Worm (Caenorhabditis elegans): ENCODE results near the gene cul-3.
"Not testable (repeated sequence)": the region's sequence is repeated elsewhere in the genome, so short reads cannot be mapped to it uniquely, and the experiment has no call there.

cul-3 gene

ce11 chrV:189436-189835, 12.2 kb downstream of the cul-3 start:
- TF ChIP-seq med-1 (GFP tag; optimal IDR thresholded peaks at IDR 0.05; ENCODE audit: insufficient read depth), result no peak
- no peak for TF ChIP-seq ref-1 (GFP tag; conservative IDR thresholded peaks at IDR 0.05)
- TF ChIP-seq T22C8.4 (GFP tag; IDR thresholded peaks at IDR 0.05), result no peak
- TF ChIP-seq ztf-29 (GFP tag; IDR thresholded peaks at IDR 0.05), result no peak
- no peak for TF ChIP-seq cog-1 (tag; optimal IDR thresholded peaks at IDR 0.05)

ce11 chrV:194760-195159, 17.5 kb downstream of the cul-3 start:
- no peak for TF ChIP-seq ref-1 (GFP tag; conservative IDR thresholded peaks at IDR 0.05)
- no peak for TF ChIP-seq T22C8.4 (GFP tag; IDR thresholded peaks at IDR 0.05)
- no peak for TF ChIP-seq klf-2 (GFP tag; conservative IDR thresholded peaks at IDR 0.05)
- TF ChIP-seq med-1 (GFP tag; optimal IDR thresholded peaks at IDR 0.05; ENCODE audit: insufficient read depth), result no peak
- TF ChIP-seq ztf-23 (GFP tag; IDR thresholded peaks at IDR 0.05), result no peak
- TF ChIP-seq cog-1 (tag; optimal IDR thresholded peaks at IDR 0.05), result no peak
- TF ChIP-seq flt-1 (GFP tag; IDR thresholded peaks at IDR 0.05), result no peak
- TF ChIP-seq tab-1 (GFP tag; IDR thresholded peaks at IDR 0.05), result no peak
- no peak for TF ChIP-seq ztf-29 (GFP tag; IDR thresholded peaks at IDR 0.05)

DNA sequence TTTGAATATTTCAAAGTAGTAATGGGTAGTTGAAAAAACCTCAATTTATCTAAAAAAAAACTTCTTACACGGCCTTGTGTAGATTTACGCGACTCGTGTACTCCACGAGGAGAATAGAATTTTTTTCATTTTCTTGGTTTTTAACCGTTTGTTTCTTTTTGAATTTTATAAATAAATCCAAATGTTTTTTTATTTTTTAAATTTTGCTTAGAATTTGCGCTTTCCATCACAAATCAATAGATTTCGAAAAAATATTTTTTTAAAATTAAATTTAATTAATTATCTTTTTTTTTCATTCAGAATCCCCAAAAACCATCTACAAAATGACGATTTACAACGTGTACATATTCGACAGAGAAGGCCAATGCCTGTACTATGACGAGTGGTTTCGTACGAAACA, 24.1 kb downstream of the cul-3 start, which contains the start of gene trpp-1:
trpp-1 (plus strand) TSS at position 301 of the 400 bp plus-strand sequence.
- TF ChIP-seq ztf-23 (GFP tag; IDR thresholded peaks at IDR 0.05) (no peak), cog-1 (tag; optimal IDR thresholded peaks at IDR 0.05) (no peak), flt-1 (GFP tag; IDR thresholded peaks at IDR 0.05) (no peak), ztf-29 (GFP tag; IDR thresholded peaks at IDR 0.05) (no peak), tab-1 (GFP tag; IDR thresholded peaks at IDR 0.05) (no peak), ref-1 (GFP tag; conservative IDR thresholded peaks at IDR 0.05) (no peak), med-1 (GFP tag; optimal IDR thresholded peaks at IDR 0.05; ENCODE audit: insufficient read depth) (no peak), T22C8.4 (GFP tag; IDR thresholded peaks at IDR 0.05) (no peak), klf-2 (GFP tag; conservative IDR thresholded peaks at IDR 0.05) (no peak)

- TF ChIP-seq tab-1 (GFP tag; IDR thresholded peaks at IDR 0.05) (no peak), ref-1 (GFP tag; conservative IDR thresholded peaks at IDR 0.05) (no peak), med-1 (GFP tag; optimal IDR thresholded peaks at IDR 0.05; ENCODE audit: insufficient read depth) (no peak), cog-1 (tag; optimal IDR thresholded peaks at IDR 0.05) (no peak), klf-2 (GFP tag; conservative IDR thresholded peaks at IDR 0.05) (no peak)
These were observed 26.7 kb downstream of the cul-3 start, which contains the start of gene lec-12 for ce11 chrV:203855-204432. Gene lec-12, plus strand, starts transcription at chrV:204382.

DNA sequence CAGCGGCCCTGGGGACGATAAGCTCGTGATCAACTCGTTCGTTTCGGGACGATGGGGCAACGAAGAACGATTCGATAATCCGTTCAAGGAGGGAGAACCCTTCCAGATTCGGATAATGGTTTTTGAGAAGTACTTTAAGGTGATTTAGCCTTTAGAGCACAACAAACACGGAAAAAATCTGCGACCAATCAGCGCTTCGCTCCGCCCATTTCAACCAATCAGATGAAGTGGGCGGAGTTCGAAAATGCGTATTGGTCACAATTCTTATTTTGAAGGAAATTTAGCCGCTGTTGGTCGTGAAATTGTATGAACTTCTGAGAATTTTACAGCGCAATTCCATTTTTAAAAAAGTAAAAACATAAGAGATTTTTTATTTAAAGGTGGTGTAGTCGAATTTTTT, 29.6 kb downstream of the cul-3 start:
- TF ChIP-seq ztf-29 (GFP tag; IDR thresholded peaks at IDR 0.05) (no peak), cog-1 (tag; optimal IDR thresholded peaks at IDR 0.05) (no peak), klf-2 (GFP tag; conservative IDR thresholded peaks at IDR 0.05) (no peak), med-1 (GFP tag; optimal IDR thresholded peaks at IDR 0.05; ENCODE audit: insufficient read depth) (no peak), T22C8.4 (GFP tag; IDR thresholded peaks at IDR 0.05) (no peak), tab-1 (GFP tag; IDR thresholded peaks at IDR 0.05) (no peak), flt-1 (GFP tag; IDR thresholded peaks at IDR 0.05) (no peak), ztf-23 (GFP tag; IDR thresholded peaks at IDR 0.05) (no peak), ref-1 (GFP tag; conservative IDR thresholded peaks at IDR 0.05) (no peak)

DNA sequence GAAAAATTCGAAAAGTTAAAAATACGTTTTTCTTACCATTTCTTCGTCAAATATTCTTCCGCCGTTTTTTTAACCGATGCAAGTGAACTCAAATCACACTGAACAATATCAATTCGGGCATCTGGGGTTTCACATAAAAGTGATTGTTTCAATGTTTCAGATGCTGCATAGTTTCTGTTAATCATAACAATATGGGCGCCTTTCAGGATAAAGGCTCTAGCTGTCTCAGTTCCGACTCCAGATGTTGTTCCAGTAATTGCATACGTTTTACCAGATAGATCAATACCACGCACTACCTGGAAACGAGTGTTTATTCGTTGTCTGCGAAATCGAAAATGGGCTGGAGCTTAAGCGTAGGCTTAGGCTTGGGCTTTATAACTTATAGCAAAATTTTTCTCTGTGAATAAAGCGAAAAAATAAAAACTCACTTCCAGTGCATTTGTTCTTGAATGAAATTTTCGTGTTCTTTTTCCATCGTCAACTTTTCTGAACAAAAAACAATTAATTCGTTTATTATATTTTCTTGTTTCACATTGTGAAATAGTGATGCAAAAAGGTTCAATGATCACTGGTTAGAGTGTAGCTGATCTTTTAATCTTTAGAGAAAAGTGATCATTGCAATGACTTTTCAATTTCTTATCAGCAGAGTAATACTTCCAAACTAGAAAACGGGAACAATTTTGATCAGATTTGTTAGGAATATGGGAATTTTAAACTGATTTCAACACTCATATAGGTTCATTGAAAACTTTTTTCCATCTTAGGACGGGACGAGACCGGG, 34.4 kb downstream of the cul-3 start:
- TF ChIP-seq T22C8.4 (GFP tag; IDR thresholded peaks at IDR 0.05) (no peak), cog-1 (tag; optimal IDR thresholded peaks at IDR 0.05) (no peak), tab-1 (GFP tag; IDR thresholded peaks at IDR 0.05) (no peak), flt-1 (GFP tag; IDR thresholded peaks at IDR 0.05) (no peak), ztf-29 (GFP tag; IDR thresholded peaks at IDR 0.05) (no peak), ztf-23 (GFP tag; IDR thresholded peaks at IDR 0.05) (no peak)

ce11 chrV:212687-213086, 35.5 kb downstream of the cul-3 start, which contains the start of gene DC2.5:
Gene DC2.5, minus strand, starts transcription at chrV:212787.
- TF ChIP-seq flt-1 (GFP tag; IDR thresholded peaks at IDR 0.05); klf-2 (GFP tag; conservative IDR thresholded peaks at IDR 0.05); ztf-29 (GFP tag; IDR thresholded peaks at IDR 0.05): not testable (repeated sequence)

DNA sequence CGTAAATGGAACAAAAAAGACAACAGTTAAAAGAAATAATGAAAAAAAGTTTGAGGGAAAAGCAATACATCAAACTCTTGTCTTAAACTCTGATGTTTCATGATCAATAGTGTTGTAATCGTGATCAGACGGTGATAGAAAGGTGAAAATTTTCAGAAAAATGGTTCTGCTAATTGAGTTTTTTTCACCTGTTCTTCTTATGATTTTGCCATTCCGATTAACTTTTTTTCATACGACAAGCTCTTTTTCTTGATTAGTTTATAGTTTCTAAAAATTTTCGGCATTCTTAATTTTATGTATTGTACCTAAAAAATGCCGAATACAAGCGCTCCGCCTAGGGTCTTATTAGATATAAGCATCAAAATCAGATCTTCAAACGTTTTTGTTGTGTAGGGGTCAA, 38.5 kb downstream of the cul-3 start:
- TF ChIP-seq tab-1 (GFP tag; IDR thresholded peaks at IDR 0.05), result no peak
- no peak for TF ChIP-seq T22C8.4 (GFP tag; IDR thresholded peaks at IDR 0.05)
- TF ChIP-seq ztf-23 (GFP tag; IDR thresholded peaks at IDR 0.05), result no peak
- TF ChIP-seq klf-2 (GFP tag; conservative IDR thresholded peaks at IDR 0.05), result no peak
- TF ChIP-seq flt-1 (GFP tag; IDR thresholded peaks at IDR 0.05), result no peak
- no peak for TF ChIP-seq med-1 (GFP tag; optimal IDR thresholded peaks at IDR 0.05; ENCODE audit: insufficient read depth)
- TF ChIP-seq ref-1 (GFP tag; conservative IDR thresholded peaks at IDR 0.05), result no peak
- TF ChIP-seq cog-1 (tag; optimal IDR thresholded peaks at IDR 0.05), result no peak
- no peak for TF ChIP-seq ztf-29 (GFP tag; IDR thresholded peaks at IDR 0.05)

ce11 chrV:216847-217246, 39.6 kb downstream of the cul-3 start, which contains the start of gene srh-78:
Gene srh-78, plus strand, starts transcription at chrV:217147.
- TF ChIP-seq tab-1 (GFP tag; IDR thresholded peaks at IDR 0.05), result no peak
- TF ChIP-seq T22C8.4 (GFP tag; IDR thresholded peaks at IDR 0.05), result no peak
- no peak for TF ChIP-seq ztf-23 (GFP tag; IDR thresholded peaks at IDR 0.05)
- TF ChIP-seq flt-1 (GFP tag; IDR thresholded peaks at IDR 0.05), result no peak
- no peak for TF ChIP-seq ref-1 (GFP tag; conservative IDR thresholded peaks at IDR 0.05)
- no peak for TF ChIP-seq cog-1 (tag; optimal IDR thresholded peaks at IDR 0.05)

DNA sequence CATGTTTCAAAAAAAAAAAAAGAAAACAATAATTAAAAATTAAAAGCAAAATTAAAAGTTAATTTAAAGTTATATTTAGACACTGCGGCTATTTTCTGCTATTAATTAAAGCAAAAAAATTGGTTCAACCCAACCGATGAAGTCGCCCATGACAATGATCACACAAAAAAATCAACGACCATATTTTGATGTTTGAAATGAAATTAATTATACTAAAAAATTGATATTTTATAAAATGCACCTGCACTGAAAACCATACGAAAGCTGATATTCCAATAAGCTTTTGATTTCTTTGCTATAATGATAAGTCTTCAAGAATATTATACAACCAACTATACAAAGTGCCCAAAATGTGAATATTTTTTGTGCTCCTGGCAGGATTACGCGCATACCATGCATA, 42.4 kb downstream of the cul-3 start, which contains the start of gene srh-80:
srh-80 (plus strand) TSS at position 301 of the 400 bp plus-strand sequence.
- TF ChIP-seq flt-1 (GFP tag; IDR thresholded peaks at IDR 0.05) (no peak), med-1 (GFP tag; optimal IDR thresholded peaks at IDR 0.05; ENCODE audit: insufficient read depth) (no peak), ztf-23 (GFP tag; IDR thresholded peaks at IDR 0.05) (no peak)

Data from whole organism, midembryonic.